Worm (Caenorhabditis elegans) whole organism, late embryonic: ENCODE measurements around the gene F36G3.3.

Experiments used
- C38D4.7 ChIP-seq: fragments of 200-800 bp; sonication (Bioruptor generic); optimal IDR thresholded peaks from 2 replicates; lab custom pipeline; 2018; ENCODE audit warnings: mild to moderate bottlenecking, missing genetic modification characterization, moderate library complexity, missing compliant biosample characterization
- K02D7.2 ChIP-seq: sonication (generic microtip); optimal IDR thresholded peaks from 2 replicates; lab custom pipeline; 2017; ENCODE audit warnings: mild to moderate bottlenecking, missing genetic modification characterization, missing compliant biosample characterization
- T23F11.4 ChIP-seq: fragments of 200-800 bp; sonication (Bioruptor generic); optimal IDR thresholded peaks from 2 replicates; lab custom pipeline; 2018; ENCODE audit warnings: mild to moderate bottlenecking, missing genetic modification characterization, missing compliant biosample characterization
- ama-1 ChIP-seq: fragments of 150-350 bp; optimal IDR thresholded peaks from 2 replicates; lab custom pipeline; 2014
- ceh-14 ChIP-seq: sonication (generic microtip); optimal IDR thresholded peaks from 2 replicates; lab custom pipeline; 2016; ENCODE audit warnings: missing genotype, missing genetic modification characterization, missing compliant biosample characterization
- ceh-18 ChIP-seq: sonication (generic microtip); optimal IDR thresholded peaks from 2 replicates; lab custom pipeline; 2016; ENCODE audit warnings: missing genetic modification characterization, missing compliant biosample characterization
- ceh-24 ChIP-seq: sonication (generic microtip); optimal IDR thresholded peaks from 2 replicates; lab custom pipeline; 2016; ENCODE audit warnings: mild to moderate bottlenecking, missing genetic modification characterization, missing compliant biosample characterization
- ceh-30 ChIP-seq: fragments of 150-350 bp; optimal IDR thresholded peaks from 2 replicates; lab custom pipeline; 2014; ENCODE audit warnings: missing biosample characterization, missing genetic modification characterization
- ceh-31 ChIP-seq: sonication (generic microtip); optimal IDR thresholded peaks from 2 replicates; lab custom pipeline; 2016; ENCODE audit warnings: missing genetic modification characterization, missing compliant biosample characterization
- ceh-45 ChIP-seq: fragments of 200-800 bp; sonication (Bioruptor generic); IDR thresholded peaks from 2 replicates; pipeline ENCODE4 v1.3.6; 2022; ENCODE audit warnings: missing genetic modification reagents, missing genetic modification characterization, missing compliant biosample characterization
- ceh-48 ChIP-seq: sonication (generic microtip); optimal IDR thresholded peaks from 2 replicates; lab custom pipeline; 2016; ENCODE audit warnings: missing genetic modification characterization, inconsistent platforms, missing compliant biosample characterization
- ceh-6 ChIP-seq: fragments of 200-800 bp; sonication (Bioruptor generic); optimal IDR thresholded peaks from 2 replicates; lab custom pipeline; 2018; ENCODE audit warnings: mild to moderate bottlenecking, missing genetic modification characterization, missing compliant biosample characterization
- ceh-9 ChIP-seq: sonication (generic microtip); optimal IDR thresholded peaks from 2 replicates; lab custom pipeline; 2016; ENCODE audit warnings: mild to moderate bottlenecking, missing genetic modification characterization, inconsistent platforms, missing compliant biosample characterization
- dmd-4 ChIP-seq: sonication (generic microtip); optimal IDR thresholded peaks from 2 replicates; lab custom pipeline; 2016; ENCODE audit warnings: borderline replicate concordance, missing genetic modification characterization, missing compliant biosample characterization
- elt-2 ChIP-seq: sonication (generic microtip); optimal IDR thresholded peaks from 2 replicates; lab custom pipeline; 2016; ENCODE audit warnings: missing genetic modification reagents, missing genetic modification characterization, missing compliant biosample characterization
- ets-4 ChIP-seq: sonication (generic microtip); optimal IDR thresholded peaks from 2 replicates; lab custom pipeline; 2016; ENCODE audit warnings: missing genetic modification characterization, missing compliant biosample characterization
- fkh-6 ChIP-seq: sonication (generic microtip); optimal IDR thresholded peaks from 2 replicates; lab custom pipeline; 2016; ENCODE audit warnings: missing genetic modification characterization, missing compliant biosample characterization
- gmeb-2 ChIP-seq: sonication (generic microtip); optimal IDR thresholded peaks from 2 replicates; lab custom pipeline; 2016; ENCODE audit warnings: missing genetic modification characterization, inconsistent platforms, missing compliant biosample characterization
- hlh-13 ChIP-seq: fragments of 200-800 bp; sonication (Bioruptor generic); optimal IDR thresholded peaks from 2 replicates; lab custom pipeline; 2018; ENCODE audit warnings: mild to moderate bottlenecking, missing genetic modification characterization, missing compliant biosample characterization
- hlh-15 ChIP-seq: sonication (generic microtip); optimal IDR thresholded peaks from 2 replicates; lab custom pipeline; 2016; ENCODE audit warnings: missing genetic modification characterization, missing compliant biosample characterization
- hlh-30 ChIP-seq: sonication (generic microtip); optimal IDR thresholded peaks from 2 replicates; lab custom pipeline; 2017; ENCODE audit warnings: antibody characterized with exemption, missing genetic modification characterization, missing compliant biosample characterization; ENCODE audit not compliant: insufficient read depth
- lim-6 ChIP-seq: sonication (generic microtip); optimal IDR thresholded peaks from 2 replicates; lab custom pipeline; 2016; ENCODE audit warnings: missing genetic modification characterization, missing compliant biosample characterization
- lin-11 ChIP-seq: fragments of 200-800 bp; sonication (Bioruptor generic); optimal IDR thresholded peaks from 2 replicates; lab custom pipeline; 2018; ENCODE audit warnings: mild to moderate bottlenecking, missing genetic modification characterization, missing compliant biosample characterization
- pag-3 ChIP-seq: sonication (generic microtip); optimal IDR thresholded peaks from 2 replicates; lab custom pipeline; 2016; ENCODE audit warnings: missing compliant biosample characterization, missing genetic modification characterization, borderline replicate concordance
- pqm-1 ChIP-seq: sonication (generic microtip); optimal IDR thresholded peaks from 2 replicates; lab custom pipeline; 2016; ENCODE audit warnings: missing genetic modification characterization, missing compliant biosample characterization
- rnt-1 ChIP-seq: sonication (generic microtip); optimal IDR thresholded peaks from 2 replicates; lab custom pipeline; 2016; ENCODE audit warnings: missing genetic modification characterization, missing compliant biosample characterization
- sox-2 ChIP-seq: fragments of 200-800 bp; sonication (Bioruptor generic); IDR thresholded peaks from 2 replicates; pipeline ENCODE4 v1.3.6; 2022; ENCODE audit warnings: missing genetic modification reagents, missing genetic modification characterization, missing compliant biosample characterization
- tbx-2 ChIP-seq: sonication (generic microtip); optimal IDR thresholded peaks from 2 replicates; lab custom pipeline; 2016; ENCODE audit warnings: missing genetic modification characterization, missing compliant biosample characterization
- tbx-7 ChIP-seq: sonication (generic microtip); optimal IDR thresholded peaks from 2 replicates; lab custom pipeline; 2016; ENCODE audit warnings: missing genotype, missing genetic modification characterization, missing compliant biosample characterization
- unc-42 ChIP-seq: sonication (generic microtip); optimal IDR thresholded peaks from 2 replicates; lab custom pipeline; 2016; ENCODE audit warnings: missing genotype, missing genetic modification characterization, missing compliant biosample characterization
- ztf-16 ChIP-seq: sonication (generic microtip); optimal IDR thresholded peaks from 2 replicates; lab custom pipeline; 2017; ENCODE audit warnings: missing genetic modification characterization, missing compliant biosample characterization

The F36G3.3 gene

DNA sequence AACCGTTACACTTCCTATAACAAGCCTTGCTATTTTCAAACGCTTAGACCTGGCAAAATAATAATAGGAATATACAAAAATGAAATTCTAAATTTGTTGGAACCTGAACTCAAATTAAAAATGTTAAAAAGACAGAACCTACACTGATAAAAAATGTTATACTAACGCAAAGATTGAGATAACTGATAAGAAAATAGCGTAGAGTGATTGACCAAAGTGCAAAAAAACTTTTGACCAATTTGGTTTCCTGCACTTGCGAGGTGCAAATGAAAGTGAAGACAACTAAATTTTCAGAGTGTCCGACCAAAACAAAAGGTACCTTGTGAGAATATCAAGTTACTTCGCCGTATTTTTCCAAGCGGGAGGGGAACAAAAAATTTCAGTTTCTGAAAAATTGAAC is 3.1 kb upstream of the F36G3.3 start:
- TF ChIP-seq ceh-14 (tag; lab: Kevin White, UChicago), result no peak
- no peak for TF ChIP-seq ceh-30 (tag; lab: Kevin White, UChicago)
- no peak for TF ChIP-seq C38D4.7 (GFP tag; lab: Kevin White, UChicago)
- TF ChIP-seq elt-2, result peak; percentile 52
- no peak for TF ChIP-seq dmd-4 (tag; lab: Kevin White, UChicago)

DNA sequence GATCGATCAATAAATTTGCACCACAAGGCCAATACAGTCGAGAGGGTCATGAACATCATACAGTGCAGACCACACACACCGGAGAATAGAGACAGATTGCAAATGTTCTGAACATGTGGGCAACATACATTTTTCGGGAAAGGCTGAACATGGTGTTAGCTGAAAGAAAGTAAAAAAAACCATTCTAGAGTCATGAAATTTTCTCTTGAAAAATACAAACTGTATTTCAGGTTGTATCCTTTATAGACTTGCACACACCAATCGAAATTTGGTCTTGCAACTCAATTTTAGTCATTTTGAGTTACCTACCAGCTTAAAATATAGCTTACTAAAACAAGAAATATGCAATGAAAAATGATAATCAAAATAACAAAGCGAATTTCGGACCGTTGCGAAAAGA is 2.6 kb upstream of the F36G3.3 start:
- TF ChIP-seq lim-6 (no peak), fkh-6 (tag; lab: Kevin White, UChicago) (no peak), ztf-16 (no peak), hlh-15 (tag; lab: Kevin White, UChicago) (no peak), elt-2 (no peak), ceh-6 (GFP tag; lab: Kevin White, UChicago) (no peak)

DNA sequence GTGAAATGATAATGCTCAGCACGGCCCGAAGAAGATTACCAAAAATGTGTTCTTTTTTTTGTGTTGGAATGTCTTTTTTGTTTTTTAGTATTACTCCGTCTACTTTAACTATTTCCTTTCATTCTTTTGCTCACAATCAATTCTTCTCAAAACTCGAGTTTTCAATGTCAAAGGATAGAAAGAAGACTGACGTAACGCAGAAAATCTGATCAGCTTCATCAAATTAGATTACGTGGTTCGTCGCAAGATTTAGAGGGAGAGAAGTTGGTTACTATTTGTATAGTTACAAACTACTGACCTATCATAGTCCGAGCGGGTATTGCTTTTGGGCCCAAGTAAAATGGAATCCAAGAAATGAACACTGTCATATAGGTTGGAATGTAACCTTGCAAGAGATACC is 5.0 kb downstream of the F36G3.3 start:
- TF ChIP-seq unc-42 (tag; lab: Kevin White, UChicago), result peak; percentile 97
- no peak for TF ChIP-seq tbx-7 (tag; lab: Kevin White, UChicago)
- no peak for TF ChIP-seq ceh-9 (tag; lab: Kevin White, UChicago)

DNA sequence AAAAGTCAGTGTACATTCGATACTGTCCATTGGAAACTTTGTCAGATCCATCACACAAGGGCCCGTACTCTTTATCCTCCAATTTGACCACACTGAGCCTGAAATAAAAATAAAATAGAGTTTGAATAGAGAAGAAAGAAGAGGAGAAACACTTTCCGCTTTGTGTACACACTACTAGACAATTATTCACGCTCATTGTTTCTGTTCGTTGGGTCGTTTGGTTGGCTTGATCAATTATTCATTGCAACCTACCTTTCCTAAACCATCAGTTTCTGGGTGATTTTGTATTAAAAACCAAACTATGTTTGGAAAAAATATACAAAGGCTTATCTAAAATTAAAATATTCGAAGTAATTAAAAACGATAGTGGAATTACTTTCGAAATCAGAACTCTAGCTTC is 6.1 kb downstream of the F36G3.3 start:
- TF ChIP-seq rnt-1 (tag; lab: Kevin White, UChicago), result no peak
- TF ChIP-seq ceh-31 (tag; lab: Kevin White, UChicago), result peak; percentile 62
- no peak for TF ChIP-seq lin-11 (tag; lab: Kevin White, UChicago)
- TF ChIP-seq gmeb-2 (tag; lab: Kevin White, UChicago), result no peak
- no peak for TF ChIP-seq hlh-13 (GFP tag; lab: Kevin White, UChicago)
- TF ChIP-seq ceh-18 (tag; lab: Kevin White, UChicago), result no peak

DNA sequence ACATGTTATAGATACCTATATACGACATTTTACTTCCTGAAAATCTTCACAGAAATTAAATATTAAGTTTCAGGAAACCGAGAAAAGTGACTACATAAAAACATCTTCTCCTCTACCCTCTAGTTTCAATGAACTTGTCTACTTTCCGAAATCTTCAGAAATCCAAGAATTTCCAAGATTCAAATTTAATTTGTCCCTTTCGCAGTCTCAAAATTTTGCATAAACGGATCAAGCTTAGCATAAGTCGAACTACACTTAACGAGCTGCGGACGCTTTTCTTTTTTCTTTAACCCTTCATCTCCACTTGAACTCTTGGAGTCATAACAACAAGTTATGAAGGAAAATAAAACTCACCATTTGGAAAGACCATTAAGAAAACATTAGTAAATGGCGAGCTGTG is 6.8 kb downstream of the F36G3.3 start:
- TF ChIP-seq ceh-14 (tag; lab: Kevin White, UChicago) (no peak), unc-42 (tag; lab: Kevin White, UChicago) (peak; percentile 87), ceh-48 (no peak), tbx-2 (tag; lab: Kevin White, UChicago) (no peak)

DNA sequence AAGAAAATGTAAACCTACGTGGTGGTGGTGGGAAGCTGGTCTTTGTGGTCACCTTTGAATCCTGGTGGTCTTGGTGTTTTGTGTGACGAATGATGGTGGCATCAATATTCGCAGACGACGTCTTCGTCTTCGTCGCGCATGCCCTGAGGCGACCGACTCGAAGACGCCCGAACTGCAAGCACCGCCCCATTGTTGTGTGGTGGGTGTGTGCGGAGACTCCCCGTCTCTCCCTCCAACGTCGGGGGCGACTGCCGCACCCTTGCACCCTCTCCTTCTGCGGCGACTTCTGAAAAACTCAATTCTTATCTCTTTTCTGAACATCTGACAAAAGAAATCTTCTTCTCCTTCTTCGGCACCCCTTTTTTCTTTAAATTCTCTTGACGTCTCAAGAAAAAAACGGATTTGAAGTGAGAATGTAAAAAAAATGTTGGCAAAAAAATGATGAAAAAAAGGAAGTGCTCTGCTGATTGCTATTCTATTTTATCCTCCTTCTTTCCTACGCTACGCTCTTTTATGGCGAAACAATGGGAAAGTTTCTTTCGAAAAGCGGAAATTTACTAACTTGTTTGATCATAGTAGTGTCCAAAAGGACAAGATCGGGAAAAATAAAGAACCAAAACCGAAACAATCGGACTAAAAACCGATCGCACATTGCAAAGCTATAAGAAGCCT is 8.9 kb downstream of the F36G3.3 start, which contains the start of gene lgc-47:
TSS of gene lgc-47 (minus strand) at position 286 of the 672 bp plus-strand sequence.
- no peak for TF ChIP-seq hlh-30 (tag; lab: Kevin White, UChicago)
- no peak for TF ChIP-seq pag-3
- no peak for TF ChIP-seq ets-4
- peak; percentile 31 for TF ChIP-seq unc-42 (tag; lab: Kevin White, UChicago)
- no peak for TF ChIP-seq K02D7.2 (tag; lab: Kevin White, UChicago)
- TF ChIP-seq T23F11.4 (GFP tag; lab: Kevin White, UChicago), result no peak
- TF ChIP-seq sox-2 (GFP tag; lab: Robert Waterston, UW), result no peak

DNA sequence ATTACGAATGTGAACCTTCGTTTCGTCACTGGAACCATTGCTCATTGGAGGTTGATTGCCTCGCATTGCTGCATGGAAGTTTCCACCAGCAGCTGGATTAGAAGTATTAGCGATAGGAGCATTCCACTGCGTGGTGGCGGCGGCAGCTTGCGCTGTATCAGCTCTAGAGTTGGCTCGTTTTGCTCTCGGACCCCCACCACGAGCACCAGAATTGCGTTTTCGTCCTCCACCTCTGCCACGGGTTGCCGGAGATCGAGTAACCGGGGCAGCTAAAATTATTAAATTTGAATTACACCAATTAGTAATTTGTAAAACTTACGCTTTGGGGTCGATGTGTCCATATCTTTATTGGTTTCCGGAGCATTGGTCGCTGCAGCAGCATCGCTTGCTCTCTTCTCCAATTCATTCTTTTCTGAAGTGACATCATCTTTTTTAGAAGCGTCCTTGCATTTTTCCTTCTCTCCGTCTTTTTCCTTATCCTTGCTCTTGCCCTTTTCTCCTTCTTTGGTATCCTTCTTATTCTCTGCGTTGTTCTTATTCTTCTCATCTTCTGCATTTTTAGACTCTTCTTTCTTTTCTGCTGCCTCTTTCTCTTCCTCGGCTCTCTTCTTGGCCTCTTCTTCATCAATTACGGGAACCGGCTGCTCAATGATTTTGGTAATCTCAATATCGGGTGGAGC is 15.6 kb downstream of the F36G3.3 start:
- TF ChIP-seq C38D4.7 (GFP tag; lab: Kevin White, UChicago), result no peak
- no peak for TF ChIP-seq ceh-45 (GFP tag; lab: Robert Waterston, UW)
- no peak for TF ChIP-seq ceh-24 (tag; lab: Kevin White, UChicago)
- TF ChIP-seq unc-42 (tag; lab: Kevin White, UChicago), result peak; percentile 52
- TF ChIP-seq ama-1 (lab: Kevin White, UChicago), result no peak
- TF ChIP-seq ceh-48, result no peak
- TF ChIP-seq pqm-1, result no peak
- TF ChIP-seq ceh-31 (tag; lab: Kevin White, UChicago), result peak; percentile 55
